Worm (Caenorhabditis elegans): Measurements from ENCODE around the gene C30B5.6.

DNA sequence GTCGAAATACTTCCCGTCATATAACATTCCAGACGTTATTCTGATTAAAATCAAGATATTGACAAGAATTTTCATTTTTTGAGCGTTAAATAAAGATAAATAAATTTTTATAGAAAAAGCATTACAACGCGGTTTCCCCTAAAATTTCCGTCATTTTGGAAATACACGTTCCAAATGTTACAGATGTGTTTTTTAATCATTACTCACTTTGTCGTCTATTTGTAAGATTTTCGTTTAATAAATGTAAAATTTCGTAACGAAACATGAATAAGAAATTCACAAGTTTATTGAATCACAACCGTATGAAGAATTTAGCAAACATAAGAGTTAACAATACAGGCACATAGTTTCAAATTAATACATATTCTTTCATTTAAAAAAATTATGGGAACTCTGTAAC lies 19.5 kb downstream of the C30B5.6 start, which contains the start of gene C30B5.17:
- TF ChIP-seq tbp1 (GFP tag; optimal IDR thresholded peaks at IDR 0.05) (no peak), zim-3 (tag; optimal IDR thresholded peaks at IDR 0.05) (no peak), B0336.3 (GFP tag; IDR thresholded peaks at IDR 0.05) (no peak), xnd-1 (tag; optimal IDR thresholded peaks at IDR 0.05) (no peak), lin-40 (tag; optimal IDR thresholded peaks at IDR 0.05) (no peak), atf-7 (tag; optimal IDR thresholded peaks at IDR 0.05) (no peak), ceh-27 (GFP tag; optimal IDR thresholded peaks at IDR 0.05) (no peak), ceh-79 (tag; optimal IDR thresholded peaks at IDR 0.05) (no peak), egl-18 (GFP tag; IDR thresholded peaks at IDR 0.05) (no peak), ama-1 (optimal IDR thresholded peaks at IDR 0.05) (no peak), ama-1 (GFP tag; optimal IDR thresholded peaks at IDR 0.05) (no peak), chd-7 (tag; optimal IDR thresholded peaks at IDR 0.05) (no peak), mel-28 (tag; optimal IDR thresholded peaks at IDR 0.05; ENCODE audit: borderline replicate concordance) (no peak), nhr-179 (tag; optimal IDR thresholded peaks at IDR 0.05) (no peak), ceh-100 (GFP tag; IDR thresholded peaks at IDR 0.05) (no peak)
